Fruit fly (Drosophila melanogaster) whole organism, pupa: ENCODE measurements around the gene Ugalt.

Source experiments
- CG10348 ChIP-seq: fragments of 200-800 bp; sonication (Bioruptor generic); IDR thresholded peaks from 2 replicates; pipeline ENCODE4 v1.3.6; 2022; ENCODE audit warnings: missing biosample characterization, missing genetic modification characterization
- CG12605 ChIP-seq: fragments of 200-800 bp; sonication (Bioruptor generic); IDR thresholded peaks from 2 replicates; pipeline ENCODE4 v1.3.6; 2022; ENCODE audit warnings: missing biosample characterization, missing genetic modification characterization
- CG14655 ChIP-seq: fragments of 200-800 bp; sonication (Bioruptor generic); optimal IDR thresholded peaks from 3 replicates; lab custom pipeline; 2017; ENCODE audit warnings: mild to moderate bottlenecking, missing biosample characterization, missing genetic modification reagents, missing genetic modification characterization
- CG15710 ChIP-seq: fragments of 200-800 bp; sonication (Bioruptor generic); optimal IDR thresholded peaks from 2 replicates; lab custom pipeline; 2018; ENCODE audit warnings: missing biosample characterization, mild to moderate bottlenecking, missing genetic modification characterization, moderate library complexity
- CG32121 ChIP-seq: fragments of 200-800 bp; sonication (Bioruptor generic); IDR thresholded peaks from 2 replicates; pipeline ENCODE4 v1.3.6; 2022; ENCODE audit warnings: missing biosample characterization, missing genetic modification characterization
- CG34367 ChIP-seq: fragments of 200-800 bp; sonication (Bioruptor generic); optimal IDR thresholded peaks from 2 replicates; lab custom pipeline; 2018; ENCODE audit warnings: missing biosample characterization, mild to moderate bottlenecking, missing genetic modification characterization
- CG8159 ChIP-seq: fragments of 200-800 bp; sonication (Bioruptor generic); optimal IDR thresholded peaks from 3 replicates; lab custom pipeline; 2018; ENCODE audit warnings: missing biosample characterization, mild to moderate bottlenecking, missing genetic modification characterization, moderate library complexity
- CG8301 ChIP-seq: fragments of 200-800 bp; sonication (Bioruptor generic); optimal IDR thresholded peaks from 2 replicates; lab custom pipeline; 2018; ENCODE audit warnings: missing biosample characterization, mild to moderate bottlenecking, missing genetic modification characterization
- EcR ChIP-seq: fragments of 200-800 bp; sonication (Bioruptor generic); optimal IDR thresholded peaks from 3 replicates; lab custom pipeline; 2019; ENCODE audit warnings: missing biosample characterization, missing genetic modification characterization, mild to moderate bottlenecking, moderate library complexity, missing genetic modification reagents
- Ets98B ChIP-seq: fragments of 200-800 bp; sonication (Bioruptor generic); IDR thresholded peaks from 2 replicates; pipeline ENCODE4 v1.3.6; 2022; ENCODE audit warnings: missing biosample characterization, missing genetic modification characterization
- Pif1B ChIP-seq: fragments of 200-800 bp; sonication (Bioruptor generic); optimal IDR thresholded peaks from 3 replicates; lab custom pipeline; 2016; ENCODE audit warnings: missing biosample characterization, missing genetic modification characterization
- Snoo ChIP-seq: fragments of 200-800 bp; sonication (Bioruptor generic); optimal IDR thresholded peaks from 3 replicates; lab custom pipeline; 2017; ENCODE audit warnings: missing biosample characterization, mild to moderate bottlenecking, missing genetic modification characterization, inconsistent platforms
- fd96Ca ChIP-seq: fragments of 200-800 bp; sonication (Bioruptor generic); IDR thresholded peaks from 3 replicates; pipeline ENCODE4 v1.3.6; 2022; ENCODE audit warnings: missing biosample characterization, missing genetic modification characterization
- gl ChIP-seq: fragments of 200-800 bp; sonication (Bioruptor generic); optimal IDR thresholded peaks from 2 replicates; lab custom pipeline; 2018; ENCODE audit warnings: missing biosample characterization, mild to moderate bottlenecking, missing genetic modification characterization

dm6 chrX:2685022-2685421, 18.6 kb downstream of the Ugalt start:
- no peak for TF ChIP-seq Ets98B (GFP tag; lab: Robert Waterston, UW)
- no peak for TF ChIP-seq Pif1B (GFP tag; lab: Kevin White, UChicago)
- TF ChIP-seq gl (tag; lab: Kevin White, UChicago) = no peak
- peak; percentile 3 for TF ChIP-seq CG8301 (tag; lab: Kevin White, UChicago)
- TF ChIP-seq CG14655 (GFP tag; lab: Kevin White, UChicago) = no peak
- TF ChIP-seq CG15710 (tag; lab: Kevin White, UChicago) = no peak
- TF ChIP-seq EcR (GFP tag; lab: Kevin White, UChicago) = no peak
- peak; percentile 58 for TF ChIP-seq CG32121
- no peak for TF ChIP-seq Snoo
- no peak for TF ChIP-seq CG8159
- no peak for TF ChIP-seq CG12605
- no peak for TF ChIP-seq CG10348 (GFP tag; lab: Robert Waterston, UW)
- no peak for TF ChIP-seq fd96Ca
- no peak for TF ChIP-seq CG34367
